Worm (Caenorhabditis elegans) whole organism, mixed stage, embryonic: ENCODE measurements around the gene nhr-101.

Source experiments
- M03D4.4 ChIP-seq: sonication (generic microtip); optimal IDR thresholded peaks from 2 replicates; lab custom pipeline; 2017; ENCODE audit warnings: mild to moderate bottlenecking, missing genetic modification characterization, missing compliant biosample characterization
- bed-3 ChIP-seq: fragments of 200-800 bp; sonication (Bioruptor generic); optimal IDR thresholded peaks from 3 replicates; lab custom pipeline; 2018; ENCODE audit warnings: mild to moderate bottlenecking, missing genetic modification characterization, moderate library complexity, missing compliant biosample characterization
- blmp-1 ChIP-seq: fragments of 150-350 bp; optimal IDR thresholded peaks from 2 replicates; lab custom pipeline; 2014; ENCODE audit warnings: missing biosample characterization, missing genetic modification characterization
- ceh-39 ChIP-seq: fragments of 150-350 bp; optimal IDR thresholded peaks from 2 replicates; lab custom pipeline; 2014; ENCODE audit warnings: missing biosample characterization, missing genetic modification characterization
- ceh-43 ChIP-seq: fragments of 200-800 bp; sonication (Bioruptor generic); optimal IDR thresholded peaks from 2 replicates; lab custom pipeline; 2018; ENCODE audit warnings: mild to moderate bottlenecking, missing genetic modification characterization, moderate library complexity, missing compliant biosample characterization
- ces-1 ChIP-seq: fragments of 150-350 bp; optimal IDR thresholded peaks from 2 replicates; lab custom pipeline; 2014; ENCODE audit warnings: missing biosample characterization, missing genetic modification reagents, missing genetic modification characterization
- cnd-1 ChIP-seq: fragments of 200-800 bp; sonication (Bioruptor generic); optimal IDR thresholded peaks from 2 replicates; lab custom pipeline; 2018; ENCODE audit warnings: mild to moderate bottlenecking, missing genetic modification characterization, missing compliant biosample characterization
- drap-1 ChIP-seq: fragments of 200-800 bp; sonication (Bioruptor generic); optimal IDR thresholded peaks from 3 replicates; lab custom pipeline; 2018; ENCODE audit warnings: mild to moderate bottlenecking, missing genetic modification characterization, missing compliant biosample characterization
- elt-1 ChIP-seq: sonication (generic microtip); optimal IDR thresholded peaks from 2 replicates; lab custom pipeline; 2017; ENCODE audit warnings: missing genetic modification characterization, mild to moderate bottlenecking, missing compliant biosample characterization, antibody characterized with exemption, moderate library complexity, borderline replicate concordance; ENCODE audit not compliant: insufficient read depth
- elt-3 ChIP-seq: fragments of 150-350 bp; optimal IDR thresholded peaks from 2 replicates; lab custom pipeline; 2014; ENCODE audit warnings: missing biosample characterization, missing genetic modification characterization
- flh-1 ChIP-seq: fragments of 200-800 bp; sonication (Bioruptor generic); optimal IDR thresholded peaks from 2 replicates; lab custom pipeline; 2018; ENCODE audit warnings: mild to moderate bottlenecking, missing genetic modification characterization, moderate library complexity, missing compliant biosample characterization
- ham-2 ChIP-seq: fragments of 200-800 bp; sonication (Bioruptor generic); optimal IDR thresholded peaks from 2 replicates; lab custom pipeline; 2018; ENCODE audit warnings: mild to moderate bottlenecking, missing genetic modification characterization, missing compliant biosample characterization
- hlh-1 ChIP-seq: fragments of 150-350 bp; optimal IDR thresholded peaks from 2 replicates; lab custom pipeline; 2014; ENCODE audit warnings: missing biosample characterization, missing genetic modification reagents, missing genetic modification characterization
- lin-13 ChIP-seq: fragments of 150-350 bp; optimal IDR thresholded peaks from 2 replicates; lab custom pipeline; 2014; ENCODE audit warnings: missing biosample characterization, missing genetic modification characterization
- lin-32 ChIP-seq: fragments of 200-800 bp; sonication (Bioruptor generic); optimal IDR thresholded peaks from 2 replicates; lab custom pipeline; 2018; ENCODE audit warnings: mild to moderate bottlenecking, missing genetic modification characterization, missing compliant biosample characterization
- lsy-2 ChIP-seq: fragments of 150-350 bp; optimal IDR thresholded peaks from 2 replicates; lab custom pipeline; 2014; ENCODE audit warnings: missing biosample characterization, missing genetic modification characterization
- mab-5 ChIP-seq: fragments of 150-350 bp; optimal IDR thresholded peaks from 2 replicates; lab custom pipeline; 2014; ENCODE audit warnings: missing biosample characterization, missing genetic modification characterization
- mep-1 ChIP-seq: fragments of 150-350 bp; optimal IDR thresholded peaks from 2 replicates; lab custom pipeline; 2017; ENCODE audit warnings: missing biosample characterization, missing genetic modification reagents, missing genetic modification characterization, inconsistent platforms
- mls-2 ChIP-seq: sonication (generic microtip); optimal IDR thresholded peaks from 2 replicates; lab custom pipeline; 2016; ENCODE audit warnings: mild to moderate bottlenecking, missing genetic modification characterization, moderate library complexity, missing compliant biosample characterization
- nhr-12 ChIP-seq: fragments of 150-350 bp; optimal IDR thresholded peaks from 2 replicates; lab custom pipeline; 2014; ENCODE audit warnings: missing biosample characterization, missing genetic modification characterization
- nhr-237 ChIP-seq: fragments of 150-350 bp; optimal IDR thresholded peaks from 2 replicates; lab custom pipeline; 2014; ENCODE audit warnings: missing biosample characterization, missing genetic modification characterization
- nhr-28 ChIP-seq: fragments of 150-350 bp; optimal IDR thresholded peaks from 2 replicates; lab custom pipeline; 2014; ENCODE audit warnings: missing biosample characterization, missing genetic modification characterization
- nhr-76 ChIP-seq: sonication (generic microtip); optimal IDR thresholded peaks from 2 replicates; lab custom pipeline; 2017; ENCODE audit warnings: missing biosample characterization, missing genetic modification characterization
- pha-4 ChIP-seq: fragments of 150-350 bp; optimal IDR thresholded peaks from 2 replicates; lab custom pipeline; 2018; ENCODE audit warnings: missing biosample characterization, missing genetic modification reagents, missing genetic modification characterization
- snpc-4 ChIP-seq: fragments of 150-350 bp; optimal IDR thresholded peaks from 2 replicates; lab custom pipeline; 2014; ENCODE audit warnings: missing biosample characterization, missing genetic modification characterization
- sptf-1 ChIP-seq: sonication (generic microtip); optimal IDR thresholded peaks from 2 replicates; lab custom pipeline; 2017; ENCODE audit warnings: mild to moderate bottlenecking, missing genetic modification characterization, moderate library complexity, missing compliant biosample characterization
- tbx-8 ChIP-seq: fragments of 200-800 bp; sonication (Bioruptor generic); optimal IDR thresholded peaks from 2 replicates; lab custom pipeline; 2018; ENCODE audit warnings: mild to moderate bottlenecking, missing genetic modification characterization, moderate library complexity, missing compliant biosample characterization
- unc-39 ChIP-seq: fragments of 150-350 bp; optimal IDR thresholded peaks from 2 replicates; lab custom pipeline; 2014; ENCODE audit warnings: missing biosample characterization, missing genetic modification characterization
- zip-8 ChIP-seq: fragments of 150-350 bp; optimal IDR thresholded peaks from 2 replicates; lab custom pipeline; 2014; ENCODE audit warnings: missing biosample characterization, missing genetic modification characterization
- ztf-11 ChIP-seq: fragments of 150-350 bp; optimal IDR thresholded peaks from 2 replicates; lab custom pipeline; 2014; ENCODE audit warnings: missing biosample characterization, missing genetic modification characterization

The nhr-101 gene

ce11 chrV:11552379-11552778 is 17.9 kb upstream of the nhr-101 start, which contains the start of gene srx-85:
TSS of gene srx-85 (plus strand) at chrV:11552679.
- TF ChIP-seq blmp-1 (tag; lab: Kevin White, UChicago): no peak
- TF ChIP-seq ceh-43 (GFP tag; lab: Kevin White, UChicago): no peak
- TF ChIP-seq hlh-1: no peak
- TF ChIP-seq mab-5 (tag; lab: Kevin White, UChicago): no peak
- no peak for TF ChIP-seq mep-1 (tag; lab: Kevin White, UChicago)

DNA sequence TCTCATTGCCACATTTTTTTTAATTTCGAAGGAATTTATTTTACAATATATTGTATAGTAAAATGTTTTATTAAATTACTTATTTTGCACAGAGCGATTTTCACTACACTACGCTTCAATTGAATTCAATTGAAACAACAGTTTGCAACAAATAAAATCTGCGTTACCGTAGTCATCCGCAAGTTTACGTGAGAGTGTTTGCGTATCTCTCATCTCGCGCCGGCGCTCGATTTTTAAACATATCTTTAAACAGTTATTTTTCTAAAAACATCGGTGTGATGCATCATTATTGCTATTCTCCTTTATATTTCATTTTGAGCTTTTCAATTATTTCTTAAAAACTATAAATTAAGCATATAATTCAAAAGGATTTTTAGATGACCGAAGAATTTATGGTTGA is 16.0 kb upstream of the nhr-101 start, which contains the start of gene duo-1:
TSS of gene duo-1 (plus strand) at position 371 of the 400 bp plus-strand sequence.
- TF ChIP-seq ces-1 (GFP tag; lab: Kevin White, UChicago): no peak
- no peak for TF ChIP-seq bed-3 (GFP tag; lab: Kevin White, UChicago)
- TF ChIP-seq lsy-2 (tag; lab: Kevin White, UChicago): peak; percentile 76
- TF ChIP-seq, all 35 proteins: peak for 1

- TF ChIP-seq ham-2 (GFP tag; lab: Kevin White, UChicago) (no peak), sptf-1 (tag; lab: Kevin White, UChicago) (no peak), hlh-1 (no peak), M03D4.4 (tag; lab: Kevin White, UChicago) (no peak), unc-39 (no peak), nhr-237 (tag; lab: Kevin White, UChicago) (no peak), lin-13 (no peak), ceh-39 (no peak), drap-1 (no peak), ztf-11 (tag; lab: Kevin White, UChicago) (no peak), mab-5 (tag; lab: Kevin White, UChicago) (no peak), zip-8 (no peak), tbx-8 (GFP tag; lab: Kevin White, UChicago) (no peak), elt-3 (tag; lab: Kevin White, UChicago) (no peak), nhr-12 (no peak), flh-1 (GFP tag; lab: Kevin White, UChicago) (no peak), elt-1 (tag; lab: Kevin White, UChicago) (no peak)
Measured at ce11 chrV:11562643-11563042, 7.6 kb upstream of the nhr-101 start, which contains the start of gene srx-86. TSS of gene srx-86 (plus strand) at chrV:11562943.

DNA sequence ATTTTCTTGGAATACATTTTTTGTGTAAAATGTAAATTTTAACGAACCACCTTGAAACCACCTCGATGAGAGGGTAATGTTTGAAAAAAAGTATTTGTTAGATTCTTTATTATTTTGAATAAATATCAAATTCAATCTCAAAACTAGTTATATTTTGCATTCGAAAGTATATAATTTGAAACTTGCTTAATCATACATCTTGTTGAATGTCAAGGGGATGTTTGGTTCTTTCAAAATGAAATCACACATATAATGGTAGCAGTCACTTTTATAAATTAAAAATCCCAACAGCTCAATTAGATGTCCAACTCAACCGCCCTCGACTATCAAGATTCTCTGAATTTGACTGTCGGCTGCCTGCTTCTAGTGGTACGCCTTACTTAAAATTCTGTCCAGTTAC is 5.7 kb upstream of the nhr-101 start, which contains the start of gene srx-87:
TSS of gene srx-87 (plus strand) at position 301 of the 400 bp plus-strand sequence.
- TF ChIP-seq lin-32 (GFP tag; lab: Kevin White, UChicago) (no peak), ceh-43 (GFP tag; lab: Kevin White, UChicago) (no peak), elt-1 (tag; lab: Kevin White, UChicago) (no peak), ces-1 (GFP tag; lab: Kevin White, UChicago) (no peak), cnd-1 (no peak), pha-4 (no peak), blmp-1 (tag; lab: Kevin White, UChicago) (no peak), bed-3 (GFP tag; lab: Kevin White, UChicago) (no peak), mls-2 (no peak)

DNA sequence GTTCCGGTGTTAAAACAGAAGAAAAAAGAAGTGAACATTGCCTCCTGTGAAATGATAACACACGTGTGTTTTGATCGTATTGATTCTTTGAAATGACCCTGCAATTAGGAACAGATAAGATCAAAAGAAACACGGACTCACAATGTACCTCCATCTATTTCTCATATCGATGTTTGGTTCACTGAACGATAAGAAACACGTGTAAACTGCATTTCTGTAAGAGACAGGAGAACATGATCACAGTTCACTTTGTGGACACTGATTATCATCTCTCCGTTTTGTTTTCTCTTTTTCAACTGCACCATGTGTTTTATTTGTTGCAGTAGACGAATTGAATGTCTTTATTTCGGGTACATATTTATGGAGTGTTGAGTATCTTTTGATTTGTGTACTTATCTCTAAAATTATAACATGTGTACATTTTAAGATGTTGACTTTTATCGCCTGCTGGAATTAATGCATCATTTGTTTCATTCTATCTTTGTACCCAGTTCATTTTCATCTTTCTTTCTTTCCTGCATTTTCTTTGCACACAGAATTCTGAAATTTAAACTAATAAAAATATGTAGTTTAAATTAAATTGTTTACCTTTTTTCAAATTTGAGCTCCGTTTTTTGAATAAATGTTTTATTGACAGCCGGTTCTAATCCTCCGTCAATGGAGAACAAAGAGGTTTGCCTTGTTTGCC is 2.7 kb downstream of the nhr-101 start, which contains the start of the genes H12C20.7 and nhr-68:
TSS of gene H12C20.7 (minus strand) at position 188 of the 688 bp plus-strand sequence.
TSS of gene nhr-68 (plus strand) at position 638 of the 688 bp plus-strand sequence.
- TF ChIP-seq snpc-4 (tag; lab: Kevin White, UChicago) (no peak), flh-1 (GFP tag; lab: Kevin White, UChicago) (no peak), bed-3 (GFP tag; lab: Kevin White, UChicago) (no peak), nhr-28 (no peak), zip-8 (no peak), nhr-76 (no peak), elt-1 (tag; lab: Kevin White, UChicago) (peak; percentile 58), ces-1 (GFP tag; lab: Kevin White, UChicago) (no peak), ham-2 (GFP tag; lab: Kevin White, UChicago) (no peak)
